Fruit fly (Drosophila melanogaster) whole organism, embryonic: ENCODE measurements around the gene CG14207.
A peak's percentile ranks its signal among the peaks of the same experiment; 100 is the strongest.

Experiments used
- BEAF-32 ChIP-seq: fragments of 200-800 bp; sonication (Bioruptor generic); optimal IDR thresholded peaks from 3 replicates; lab custom pipeline; 2017; ENCODE audit warnings: missing biosample characterization, missing genetic modification characterization, mild to moderate bottlenecking, moderate library complexity, missing genetic modification reagents
- CG10565 ChIP-seq: fragments of 200-800 bp; sonication (Bioruptor generic); optimal IDR thresholded peaks from 3 replicates; lab custom pipeline; 2016; ENCODE audit warnings: missing biosample characterization, mild to moderate bottlenecking, missing genetic modification characterization
- CG11695 ChIP-seq: fragments of 200-800 bp; sonication (Bioruptor generic); IDR thresholded peaks from 3 replicates; pipeline ENCODE4 v1.3.6; 2022; ENCODE audit warnings: missing biosample characterization, missing genetic modification characterization
- CG12744 ChIP-seq: fragments of 200-800 bp; sonication (Bioruptor generic); optimal IDR thresholded peaks from 2 replicates; lab custom pipeline; 2016; ENCODE audit warnings: missing biosample characterization, missing genetic modification characterization
- CG12942 ChIP-seq: fragments of 200-800 bp; sonication (Bioruptor generic); optimal IDR thresholded peaks from 3 replicates; lab custom pipeline; 2016; ENCODE audit warnings: missing biosample characterization, missing genetic modification characterization
- CG13296 ChIP-seq: fragments of 200-800 bp; sonication (Bioruptor generic); optimal IDR thresholded peaks from 3 replicates; lab custom pipeline; 2018; ENCODE audit warnings: missing biosample characterization, mild to moderate bottlenecking, missing genetic modification characterization
- CG14667 ChIP-seq: fragments of 200-800 bp; sonication (Bioruptor generic); IDR thresholded peaks from 2 replicates; pipeline ENCODE4 v1.3.6; 2022; ENCODE audit warnings: missing biosample characterization, missing genetic modification characterization
- CG15601 ChIP-seq: fragments of 200-800 bp; sonication (Bioruptor generic); optimal IDR thresholded peaks from 3 replicates; lab custom pipeline; 2019; ENCODE audit warnings: missing biosample characterization, mild to moderate bottlenecking, missing genetic modification characterization, moderate library complexity
- CG16815 ChIP-seq: fragments of 200-800 bp; sonication (Bioruptor generic); optimal IDR thresholded peaks from 3 replicates; lab custom pipeline; 2017; ENCODE audit warnings: missing biosample characterization, mild to moderate bottlenecking, missing genetic modification characterization
- CG17186 ChIP-seq: fragments of 200-800 bp; sonication (Bioruptor generic); optimal IDR thresholded peaks from 3 replicates; lab custom pipeline; 2017; ENCODE audit warnings: missing biosample characterization, missing genetic modification reagents, missing genetic modification characterization
- CG18011 ChIP-seq: fragments of 200-800 bp; sonication (Bioruptor generic); optimal IDR thresholded peaks from 2 replicates; lab custom pipeline; 2017; ENCODE audit warnings: missing biosample characterization, missing genetic modification characterization, mild to moderate bottlenecking, moderate library complexity, missing genotype
- CG2202 ChIP-seq: fragments of 200-800 bp; sonication (Bioruptor generic); optimal IDR thresholded peaks from 2 replicates; lab custom pipeline; 2018; ENCODE audit warnings: missing biosample characterization, mild to moderate bottlenecking, missing genetic modification characterization
- CG34422 ChIP-seq: fragments of 200-800 bp; sonication (Bioruptor generic); IDR thresholded peaks from 3 replicates; pipeline ENCODE4 v1.3.6; 2022; ENCODE audit warnings: missing biosample characterization, missing genetic modification characterization
- CG3838 ChIP-seq: fragments of 200-800 bp; sonication (Bioruptor generic); optimal IDR thresholded peaks from 3 replicates; lab custom pipeline; 2016; ENCODE audit warnings: missing biosample characterization, missing genetic modification characterization
- CG4424 ChIP-seq: fragments of 200-800 bp; sonication (Bioruptor generic); optimal IDR thresholded peaks from 3 replicates; lab custom pipeline; 2016; ENCODE audit warnings: missing biosample characterization, missing genetic modification characterization
- CG4854 ChIP-seq: fragments of 200-800 bp; sonication (Bioruptor generic); optimal IDR thresholded peaks from 2 replicates; lab custom pipeline; 2016; ENCODE audit warnings: missing biosample characterization, missing genetic modification characterization, inconsistent platforms
- CG6791 ChIP-seq: fragments of 200-800 bp; sonication (Bioruptor generic); IDR thresholded peaks from 3 replicates; pipeline ENCODE4 v1.3.6; 2022; ENCODE audit warnings: missing biosample characterization, missing genetic modification characterization; ENCODE audit not compliant: partially characterized antibody
- CG6813 ChIP-seq: fragments of 200-800 bp; sonication (Bioruptor generic); optimal IDR thresholded peaks from 2 replicates; lab custom pipeline; 2017; ENCODE audit warnings: missing biosample characterization, missing genetic modification characterization, mild to moderate bottlenecking, moderate library complexity, missing genetic modification reagents
- CG7357 ChIP-seq: fragments of 200-800 bp; sonication (Bioruptor generic); IDR thresholded peaks from 3 replicates; pipeline ENCODE4 v1.3.6; 2022; ENCODE audit warnings: missing biosample characterization, missing genetic modification characterization
- CG7839 ChIP-seq: fragments of 200-800 bp; sonication (Bioruptor generic); optimal IDR thresholded peaks from 3 replicates; lab custom pipeline; 2018; ENCODE audit warnings: missing biosample characterization, mild to moderate bottlenecking, missing genetic modification characterization, moderate library complexity
- CG9215 ChIP-seq: fragments of 200-800 bp; sonication (Bioruptor generic); IDR thresholded peaks from 2 replicates; pipeline ENCODE4 v1.3.6; 2022; ENCODE audit warnings: missing biosample characterization, missing genetic modification characterization
- CG9932 ChIP-seq: fragments of 200-800 bp; sonication (Bioruptor generic); IDR thresholded peaks from 2 replicates; pipeline ENCODE4 v1.3.6; 2022; ENCODE audit warnings: missing biosample characterization, missing genetic modification characterization
- D ChIP-seq, 2 experiments: fragments of 200-800 bp in 1 of 2; fragments of >200 bp in 1 of 2; sonication (Bioruptor generic) in 1 of 2; optimal IDR thresholded peaks; 2 replicates in 1 of 2; 3 replicates in 1 of 2; lab custom pipeline; 2017; ENCODE audit warnings: mild to moderate bottlenecking in 1 of 2, missing biosample characterization in 1 of 2, missing genetic modification characterization in 1 of 2, missing genetic modification reagents in 1 of 2
- Dip2 ChIP-seq: fragments of 200-800 bp; sonication (Bioruptor generic); IDR thresholded peaks from 2 replicates; pipeline ENCODE4 v1.3.6; 2022; ENCODE audit warnings: missing biosample characterization, missing genetic modification characterization
- Dll ChIP-seq: fragments of 200-800 bp; sonication (Bioruptor generic); IDR thresholded peaks from 4 replicates; pipeline ENCODE4 v1.3.6; 2022; ENCODE audit warnings: missing biosample characterization, missing genetic modification characterization; ENCODE audit not compliant: partially characterized antibody
- Dref ChIP-seq: fragments of 200-800 bp; sonication (Bioruptor generic); IDR thresholded peaks from 2 replicates; pipeline ENCODE4 v1.3.6; 2022; ENCODE audit warnings: missing biosample characterization, missing genetic modification characterization
- Drgx ChIP-seq: fragments of 200-800 bp; sonication (Bioruptor generic); IDR thresholded peaks from 2 replicates; pipeline ENCODE4 v1.3.6; 2022; ENCODE audit warnings: missing biosample characterization, missing genetic modification characterization
- Elba2 ChIP-seq: fragments of 200-800 bp; sonication (Bioruptor generic); optimal IDR thresholded peaks from 3 replicates; lab custom pipeline; 2016; ENCODE audit warnings: missing biosample characterization, missing genetic modification characterization
- Fer2 ChIP-seq: fragments of 200-800 bp; sonication (Bioruptor generic); optimal IDR thresholded peaks from 2 replicates; lab custom pipeline; 2018; ENCODE audit warnings: missing biosample characterization, mild to moderate bottlenecking, missing genetic modification characterization, moderate library complexity
- Hsf ChIP-seq: fragments of 200-800 bp; sonication (Bioruptor generic); optimal IDR thresholded peaks from 3 replicates; lab custom pipeline; 2016; ENCODE audit warnings: missing biosample characterization, missing genetic modification characterization
- Lhr ChIP-seq: fragments of 200-800 bp; sonication (Bioruptor generic); optimal IDR thresholded peaks from 3 replicates; lab custom pipeline; 2017; ENCODE audit warnings: mild to moderate bottlenecking, missing biosample characterization, missing genetic modification reagents, missing genetic modification characterization
- Meics ChIP-seq: fragments of 200-800 bp; sonication (Bioruptor generic); optimal IDR thresholded peaks from 2 replicates; lab custom pipeline; 2017; ENCODE audit warnings: missing biosample characterization, mild to moderate bottlenecking, missing genetic modification characterization
- ac ChIP-seq: fragments of 200-800 bp; sonication (Bioruptor generic); optimal IDR thresholded peaks from 3 replicates; lab custom pipeline; 2017; ENCODE audit warnings: missing biosample characterization, mild to moderate bottlenecking, missing genetic modification characterization
- ash1 ChIP-seq: fragments of 200-800 bp; sonication (Bioruptor generic); optimal IDR thresholded peaks from 2 replicates; lab custom pipeline; 2018; ENCODE audit warnings: missing biosample characterization, mild to moderate bottlenecking, missing genetic modification characterization
- bbx ChIP-seq: fragments of 200-800 bp; sonication (Bioruptor generic); IDR thresholded peaks from 2 replicates; pipeline ENCODE4 v1.3.6; 2022; ENCODE audit warnings: missing biosample characterization, missing genetic modification characterization; ENCODE audit not compliant: partially characterized antibody
- crol ChIP-seq: fragments of 200-800 bp; sonication (Bioruptor generic); IDR thresholded peaks from 2 replicates; pipeline ENCODE4 v1.3.6; 2022; ENCODE audit warnings: missing biosample characterization, missing genetic modification characterization
- cwo ChIP-seq: fragments of 200-800 bp; sonication (Bioruptor generic); optimal IDR thresholded peaks from 3 replicates; lab custom pipeline; 2017; ENCODE audit warnings: missing biosample characterization, missing genetic modification characterization, mild to moderate bottlenecking, moderate library complexity, missing genetic modification reagents
- dm ChIP-seq: fragments of 200-800 bp; sonication (Bioruptor generic); optimal IDR thresholded peaks from 3 replicates; lab custom pipeline; 2016; ENCODE audit warnings: missing biosample characterization, missing genetic modification characterization
- ewg ChIP-seq: fragments of 200-800 bp; sonication (Bioruptor generic); optimal IDR thresholded peaks from 3 replicates; lab custom pipeline; 2017; ENCODE audit warnings: mild to moderate bottlenecking, missing biosample characterization, missing genetic modification reagents, missing genetic modification characterization
- fd102C ChIP-seq: fragments of 200-800 bp; sonication (Bioruptor generic); optimal IDR thresholded peaks from 2 replicates; lab custom pipeline; 2018; ENCODE audit warnings: missing biosample characterization, mild to moderate bottlenecking, missing genetic modification characterization, moderate library complexity
- gcm ChIP-seq: fragments of 200-800 bp; sonication (Bioruptor generic); optimal IDR thresholded peaks from 2 replicates; lab custom pipeline; 2019; ENCODE audit warnings: missing biosample characterization, mild to moderate bottlenecking, missing genetic modification characterization, moderate library complexity
- hbn ChIP-seq: fragments of 200-800 bp; sonication (Bioruptor generic); IDR thresholded peaks from 2 replicates; pipeline ENCODE4 v1.3.6; 2022; ENCODE audit warnings: missing biosample characterization, missing genetic modification characterization; ENCODE audit not compliant: partially characterized antibody
- lmd ChIP-seq: fragments of 200-800 bp; sonication (Bioruptor generic); IDR thresholded peaks from 2 replicates; pipeline ENCODE4 v1.3.6; 2022; ENCODE audit warnings: missing biosample characterization, missing genetic modification characterization
- onecut ChIP-seq: fragments of 200-800 bp; sonication (Bioruptor generic); IDR thresholded peaks from 2 replicates; pipeline ENCODE4 v1.3.6; 2022; ENCODE audit warnings: missing biosample characterization, missing genetic modification characterization
- pb ChIP-seq: fragments of 200-800 bp; sonication (Bioruptor generic); optimal IDR thresholded peaks from 3 replicates; lab custom pipeline; 2016; ENCODE audit warnings: missing biosample characterization, missing genetic modification characterization
- pros ChIP-seq: fragments of 200-800 bp; sonication (Bioruptor generic); optimal IDR thresholded peaks from 3 replicates; lab custom pipeline; 2019; ENCODE audit warnings: missing biosample characterization, mild to moderate bottlenecking, missing genetic modification characterization, moderate library complexity
- sim ChIP-seq: fragments of 200-800 bp; sonication (Bioruptor generic); IDR thresholded peaks from 2 replicates; pipeline ENCODE4 v1.3.6; 2022; ENCODE audit warnings: missing biosample characterization, missing genetic modification characterization
- stwl ChIP-seq: fragments of 200-800 bp; sonication (Bioruptor generic); optimal IDR thresholded peaks from 3 replicates; lab custom pipeline; 2018; ENCODE audit warnings: missing biosample characterization, mild to moderate bottlenecking, missing genetic modification characterization, moderate library complexity
- tin ChIP-seq: fragments of 200-800 bp; sonication (Bioruptor generic); optimal IDR thresholded peaks from 3 replicates; lab custom pipeline; 2016; ENCODE audit warnings: missing biosample characterization, missing genetic modification characterization
- vfl ChIP-seq: fragments of 200-800 bp; sonication (Bioruptor generic); optimal IDR thresholded peaks from 2 replicates; lab custom pipeline; 2016; ENCODE audit warnings: missing biosample characterization, missing genetic modification characterization

The CG14207 gene

DNA sequence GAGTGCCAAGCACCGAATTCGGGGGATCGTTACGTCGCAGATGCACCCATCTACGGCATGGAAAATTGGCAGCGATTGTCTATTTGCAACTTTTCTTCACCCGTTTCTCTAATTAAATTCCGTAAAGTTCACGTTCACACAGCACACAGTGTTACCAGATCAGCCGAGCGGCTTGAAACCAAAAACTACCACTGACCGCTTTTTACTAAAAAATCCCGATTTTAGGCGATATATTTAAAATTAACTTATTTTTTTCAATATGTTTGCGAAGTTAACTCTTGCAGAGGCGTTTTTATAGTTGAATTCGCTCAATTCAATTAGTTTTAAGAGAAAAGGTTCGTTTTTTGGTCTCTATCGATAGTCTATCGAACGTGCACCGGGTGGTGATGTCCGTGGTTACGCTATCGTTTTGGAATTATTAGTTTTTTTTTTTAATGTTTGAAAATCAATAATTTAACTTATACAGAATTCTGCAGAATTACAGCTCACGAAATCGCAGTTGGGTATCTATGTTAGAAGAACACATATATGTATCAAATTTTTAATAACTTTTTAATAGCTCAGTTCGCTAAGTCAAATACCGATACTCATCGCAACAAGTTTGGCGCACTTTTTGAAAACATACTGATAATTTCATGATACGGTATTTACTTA, 25.2 kb upstream of the CG14207 start, which contains the start of gene Tao (continued):
- TF ChIP-seq CG3838 (GFP tag; lab: Kevin White, UChicago) (no peak), Lhr (GFP tag; lab: Kevin White, UChicago) (no peak), pb (GFP tag; lab: Kevin White, UChicago) (no peak), BEAF-32 (GFP tag; lab: Kevin White, UChicago) (peak; percentile 90), hbn (GFP tag; lab: Robert Waterston, UW) (peak; percentile 70), CG2202 (no peak), CG6813 (GFP tag; lab: Kevin White, UChicago) (no peak), Meics (peak; percentile 2), gcm (no peak), CG17186 (GFP tag; lab: Kevin White, UChicago) (no peak), Elba2 (GFP tag; lab: Kevin White, UChicago) (no peak), CG16815 (GFP tag; lab: Kevin White, UChicago) (no peak), crol (GFP tag; lab: Robert Waterston, UW) (no peak), CG9932 (GFP tag; lab: Robert Waterston, UW) (no peak), lmd (no peak), CG13296 (GFP tag; lab: Kevin White, UChicago) (no peak), CG34422 (no peak), CG11695 (no peak), CG12942 (GFP tag; lab: Kevin White, UChicago) (no peak), CG7839 (no peak), CG9215 (GFP tag; lab: Robert Waterston, UW) (no peak), CG4854 (no peak), tin (GFP tag; lab: Kevin White, UChicago) (no peak), sim (GFP tag; lab: Robert Waterston, UW) (no peak), CG10565 (GFP tag; lab: Kevin White, UChicago) (no peak), CG6791 (GFP tag; lab: Robert Waterston, UW) (peak; percentile 80), Fer2 (tag; lab: Kevin White, UChicago) (no peak), CG15601 (tag; lab: Kevin White, UChicago) (peak; percentile 3), ac (GFP tag; lab: Kevin White, UChicago) (no peak), fd102C (GFP tag; lab: Kevin White, UChicago) (no peak), CG18011 (no peak), CG12744 (no peak), stwl (no peak), CG14667 (GFP tag; lab: Robert Waterston, UW) (no peak), cwo (GFP tag; lab: Kevin White, UChicago) (no peak), Dip2 (no peak), vfl (GFP tag; lab: Kevin White, UChicago) (no peak), pros (no peak), CG7357 (no peak), bbx (GFP tag; lab: Robert Waterston, UW) (peak; percentile 69), D (optimal IDR thresholded peaks at IDR 0.05; lab: Kevin White, UChicago) (no peak), D (GFP tag; optimal IDR thresholded peaks at IDR 0.05; lab: Kevin White, UChicago) (no peak), ewg (GFP tag; lab: Kevin White, UChicago) (no peak), dm (GFP tag; lab: Kevin White, UChicago) (no peak), Drgx (GFP tag; lab: Robert Waterston, UW) (no peak), CG4424 (no peak), onecut (no peak), Dll (GFP tag; lab: Robert Waterston, UW) (peak; percentile 91), Hsf (no peak), ash1 (GFP tag; lab: Kevin White, UChicago) (no peak), Dref (peak; percentile 55)
